Worm (Caenorhabditis elegans) whole organism, midembryonic: ENCODE data around the gene nspf-1.
"Not testable (repeated sequence)": the region's sequence is repeated elsewhere in the genome, so short reads cannot be mapped to it uniquely, and the experiment has no call there.

ENCODE experiments used
- T22C8.4 ChIP-seq: fragments of 200-800 bp; sonication (Bioruptor generic); IDR thresholded peaks from 2 replicates; pipeline ENCODE4 v1.3.6; 2022; ENCODE audit warnings: missing genetic modification characterization, missing compliant biosample characterization
- flt-1 ChIP-seq: fragments of 200-800 bp; sonication (Bioruptor generic); IDR thresholded peaks from 2 replicates; pipeline ENCODE4 v1.3.6; 2022; ENCODE audit warnings: missing genetic modification characterization, missing compliant biosample characterization
- klf-2 ChIP-seq: fragments of 200-800 bp; sonication (Bioruptor generic); conservative IDR thresholded peaks from 2 replicates; pipeline ENCODE4 v1.3.6; 2022; ENCODE audit warnings: missing genetic modification reagents, missing genetic modification characterization, missing compliant biosample characterization
- tab-1 ChIP-seq: fragments of 200-800 bp; sonication (Bioruptor generic); IDR thresholded peaks from 2 replicates; pipeline ENCODE4 v1.3.6; 2022; ENCODE audit warnings: missing genetic modification characterization, missing compliant biosample characterization
- ztf-23 ChIP-seq: fragments of 200-800 bp; sonication (Bioruptor generic); IDR thresholded peaks from 2 replicates; pipeline ENCODE4 v1.3.6; 2022; ENCODE audit warnings: missing genetic modification reagents, missing genetic modification characterization, missing compliant biosample characterization
- ztf-29 ChIP-seq: fragments of 200-800 bp; sonication (Bioruptor generic); IDR thresholded peaks from 2 replicates; pipeline ENCODE4 v1.3.6; 2022; ENCODE audit warnings: missing genetic modification reagents, missing genetic modification characterization, missing compliant biosample characterization

ce11 chrII:2673534-2673933, 13.9 kb upstream of the nspf-1 start, which contains the start of the genes F22E5.20 and F22E5.1:
- TF ChIP-seq T22C8.4 (GFP tag; lab: Robert Waterston, UW); ztf-29 (GFP tag; lab: Robert Waterston, UW); tab-1 (GFP tag; lab: Robert Waterston, UW); klf-2 (GFP tag; lab: Robert Waterston, UW); flt-1 (GFP tag; lab: Robert Waterston, UW); ztf-23: not testable (repeated sequence)
